Fruit fly (Drosophila melanogaster) Kc167 (cell line): ENCODE data around the gene CG14570.

Experiments used
- insv ChIP-seq: fragments of >200 bp; optimal IDR thresholded peaks from 3 replicates; lab custom pipeline; 2018; ENCODE audit warnings: missing external identifiers
- psq ChIP-seq: fragments of >200 bp; optimal IDR thresholded peaks from 2 replicates; lab custom pipeline; 2017; ENCODE audit warnings: missing external identifiers

dm6 chr3L:21679687-21680086 is 50.6 kb downstream of the CG14570 start, which contains the start of the genes Als2 and CG11248:
- TF ChIP-seq insv (lab: Kevin White, UChicago) (no peak), psq (no peak)
